Worm (Caenorhabditis elegans) whole organism, young adult: ENCODE measurements around the gene F09E5.12.

Source experiments
- B0019.2 ChIP-seq: fragments of 200-800 bp; sonication (Bioruptor generic); conservative IDR thresholded peaks from 2 replicates; pipeline ENCODE4 v1.3.6; 2022; ENCODE audit warnings: missing genetic modification reagents, missing genetic modification characterization, missing compliant biosample characterization
- B0336.3 ChIP-seq: fragments of 200-800 bp; sonication (Bioruptor generic); IDR thresholded peaks from 2 replicates; pipeline ENCODE4 v1.3.6; 2022; ENCODE audit warnings: missing genetic modification characterization, missing compliant biosample characterization
- D2030.7 ChIP-seq: fragments of 200-800 bp; sonication (Bioruptor generic); IDR thresholded peaks from 2 replicates; pipeline ENCODE4 v1.3.6; 2022; ENCODE audit warnings: missing genetic modification reagents, missing genetic modification characterization, missing compliant biosample characterization
- F10E7.11 ChIP-seq: sonication (generic microtip); optimal IDR thresholded peaks from 2 replicates; lab custom pipeline; 2017; ENCODE audit warnings: mild to moderate bottlenecking, missing genetic modification characterization, moderate library complexity, missing compliant biosample characterization
- F52B5.7 ChIP-seq: sonication (generic microtip); optimal IDR thresholded peaks from 2 replicates; lab custom pipeline; 2016; ENCODE audit warnings: mild to moderate bottlenecking, missing genetic modification characterization, missing compliant biosample characterization
- F57C9.4 ChIP-seq: sonication (generic microtip); optimal IDR thresholded peaks from 2 replicates; lab custom pipeline; 2017; ENCODE audit warnings: mild to moderate bottlenecking, missing genetic modification characterization, missing compliant biosample characterization
- T07F8.4 ChIP-seq: sonication (generic microtip); optimal IDR thresholded peaks from 2 replicates; lab custom pipeline; 2016; ENCODE audit warnings: mild to moderate bottlenecking, missing genetic modification characterization, moderate library complexity, missing compliant biosample characterization
- T26A5.8 ChIP-seq: sonication (generic microtip); optimal IDR thresholded peaks from 2 replicates; lab custom pipeline; 2016; ENCODE audit warnings: missing genetic modification characterization, missing compliant biosample characterization
- Y79H2A.3 ChIP-seq: fragments of 200-800 bp; sonication (Bioruptor generic); conservative IDR thresholded peaks from 2 replicates; pipeline ENCODE4 v1.3.6; 2022; ENCODE audit warnings: missing genetic modification reagents, missing genetic modification characterization, missing compliant biosample characterization
- atf-7 ChIP-seq: sonication (generic microtip); optimal IDR thresholded peaks from 2 replicates; lab custom pipeline; 2017; ENCODE audit warnings: mild to moderate bottlenecking, missing genetic modification characterization, missing compliant biosample characterization
- attf-6 ChIP-seq: fragments of 200-800 bp; sonication (Bioruptor generic); IDR thresholded peaks from 2 replicates; pipeline ENCODE4 v1.3.6; 2022; ENCODE audit warnings: missing genetic modification reagents, missing genetic modification characterization, missing compliant biosample characterization
- bed-2 ChIP-seq: fragments of 200-800 bp; sonication (Bioruptor generic); IDR thresholded peaks from 2 replicates; pipeline ENCODE4 v1.3.6; 2022; ENCODE audit warnings: missing genetic modification reagents, missing genetic modification characterization, missing compliant biosample characterization
- ccch-3 ChIP-seq: fragments of 200-800 bp; sonication (Bioruptor generic); optimal IDR thresholded peaks from 2 replicates; lab custom pipeline; 2018; ENCODE audit warnings: mild to moderate bottlenecking, missing genetic modification characterization, missing compliant biosample characterization
- cebp-1 ChIP-seq, 2 experiments: fragments of 200-800 bp in 1 of 2; sonication (Bioruptor generic) in 1 of 2; sonication (generic microtip) in 1 of 2; IDR thresholded peaks in 1 of 2; optimal IDR thresholded peaks in 1 of 2; 2 replicates each; pipeline versions ENCODE4 v1.3.6 to Lab custom; 2017 to 2022; ENCODE audit warnings: missing compliant biosample characterization in 2 of 2, missing genetic modification characterization in 2 of 2, mild to moderate bottlenecking in 1 of 2, missing genetic modification reagents in 1 of 2, moderate library complexity in 1 of 2
- ceh-40 ChIP-seq: fragments of 200-800 bp; sonication (Bioruptor generic); IDR thresholded peaks from 2 replicates; pipeline ENCODE4 v1.3.6; 2022; ENCODE audit warnings: missing genetic modification characterization, missing compliant biosample characterization
- ceh-58 ChIP-seq: fragments of 200-800 bp; sonication (Bioruptor generic); IDR thresholded peaks from 2 replicates; pipeline ENCODE4 v1.3.6; 2022; ENCODE audit warnings: missing genetic modification characterization, missing compliant biosample characterization
- ceh-79 ChIP-seq: sonication (generic microtip); optimal IDR thresholded peaks from 2 replicates; lab custom pipeline; 2017; ENCODE audit warnings: mild to moderate bottlenecking, missing genetic modification characterization, missing compliant biosample characterization
- chd-7 ChIP-seq: sonication (generic microtip); optimal IDR thresholded peaks from 2 replicates; lab custom pipeline; 2016; ENCODE audit warnings: mild to moderate bottlenecking, missing genetic modification characterization, moderate library complexity, missing compliant biosample characterization
- dpl-1 ChIP-seq: fragments of 150-350 bp; optimal IDR thresholded peaks from 2 replicates; lab custom pipeline; 2014; ENCODE audit warnings: missing biosample characterization, missing genetic modification reagents, missing genetic modification characterization
- egl-44 ChIP-seq: fragments of 200-800 bp; sonication (Bioruptor generic); IDR thresholded peaks from 2 replicates; pipeline ENCODE4 v1.3.6; 2022; ENCODE audit warnings: missing genetic modification reagents, missing genetic modification characterization, missing compliant biosample characterization
- egrh-3 ChIP-seq: fragments of 200-800 bp; sonication (Bioruptor generic); IDR thresholded peaks from 2 replicates; pipeline ENCODE4 v1.3.6; 2022; ENCODE audit warnings: missing genetic modification reagents, missing genetic modification characterization, missing compliant biosample characterization
- him-1 ChIP-seq: sonication (generic microtip); optimal IDR thresholded peaks from 2 replicates; lab custom pipeline; 2016; ENCODE audit warnings: missing genotype, missing genetic modification reagents, missing genetic modification characterization, missing compliant biosample characterization
- hlh-12 ChIP-seq: sonication (generic microtip); optimal IDR thresholded peaks from 2 replicates; lab custom pipeline; 2016; ENCODE audit warnings: missing genetic modification characterization, missing compliant biosample characterization
- hmg-20 ChIP-seq: fragments of 200-800 bp; sonication (Bioruptor generic); IDR thresholded peaks from 2 replicates; pipeline ENCODE4 v1.3.6; 2022; ENCODE audit warnings: missing genetic modification reagents, missing genetic modification characterization, missing compliant biosample characterization
- hsf-1 ChIP-seq: fragments of 200-800 bp; sonication (Bioruptor generic); IDR thresholded peaks from 2 replicates; pipeline ENCODE4 v1.3.6; 2022; ENCODE audit warnings: missing genetic modification reagents, missing genetic modification characterization, missing compliant biosample characterization
- let-607 ChIP-seq, 2 experiments: fragments of 200-800 bp in 1 of 2; sonication (Bioruptor generic) in 1 of 2; sonication (generic microtip) in 1 of 2; optimal IDR thresholded peaks; 2 replicates each; lab custom pipeline; 2016 to 2018; ENCODE audit warnings: mild to moderate bottlenecking in 2 of 2, missing compliant biosample characterization in 2 of 2, missing genetic modification characterization in 2 of 2, moderate library complexity in 2 of 2, missing genotype in 1 of 2
- lin-40 ChIP-seq: sonication (generic microtip); optimal IDR thresholded peaks from 2 replicates; lab custom pipeline; 2016; ENCODE audit warnings: missing genetic modification characterization, mild to moderate bottlenecking, missing compliant biosample characterization, missing genotype, missing genetic modification reagents
- lin-54 ChIP-seq: fragments of 200-800 bp; sonication (Bioruptor generic); optimal IDR thresholded peaks from 2 replicates; lab custom pipeline; 2018; ENCODE audit warnings: mild to moderate bottlenecking, missing genetic modification characterization, missing compliant biosample characterization
- madf-6 ChIP-seq: fragments of 200-800 bp; sonication (Bioruptor generic); IDR thresholded peaks from 2 replicates; pipeline ENCODE4 v1.3.6; 2022; ENCODE audit warnings: missing genetic modification reagents, missing genetic modification characterization, missing compliant biosample characterization
- madf-8 ChIP-seq: fragments of 200-800 bp; sonication (Bioruptor generic); conservative IDR thresholded peaks from 2 replicates; pipeline ENCODE4 v1.3.6; 2022; ENCODE audit warnings: missing genetic modification reagents, missing genetic modification characterization, missing compliant biosample characterization
- mel-28 ChIP-seq: sonication (generic microtip); optimal IDR thresholded peaks from 2 replicates; lab custom pipeline; 2016; ENCODE audit warnings: borderline replicate concordance, mild to moderate bottlenecking, missing genetic modification characterization, missing compliant biosample characterization
- nfya-2 ChIP-seq: fragments of 200-800 bp; sonication (Bioruptor generic); IDR thresholded peaks from 2 replicates; pipeline ENCODE4 v1.3.6; 2022; ENCODE audit warnings: missing genetic modification reagents, missing genetic modification characterization, missing compliant biosample characterization
- nhr-90 ChIP-seq: sonication (generic microtip); optimal IDR thresholded peaks from 2 replicates; lab custom pipeline; 2016; ENCODE audit warnings: missing genotype, mild to moderate bottlenecking, missing genetic modification characterization, missing compliant biosample characterization
- pbrm-1 ChIP-seq: fragments of 200-800 bp; sonication (Bioruptor generic); IDR thresholded peaks from 2 replicates; pipeline ENCODE4 v1.3.6; 2022; ENCODE audit warnings: missing genetic modification reagents, missing genetic modification characterization, missing compliant biosample characterization
- pha-4 ChIP-seq: fragments of 150-350 bp; sonication (generic microtip); optimal IDR thresholded peaks from 2 replicates; lab custom pipeline; 2014; ENCODE audit warnings: missing biosample characterization, missing genetic modification reagents, missing genetic modification characterization
- rpc-1 ChIP-seq, 2 experiments: fragments of 150-350 bp in 1 of 2; sonication (generic microtip) in 1 of 2; optimal IDR thresholded peaks; 2 replicates each; lab custom pipeline; 2014 to 2018; ENCODE audit warnings: missing biosample characterization in 1 of 2, missing genetic modification characterization in 1 of 2, missing genetic modification reagents in 1 of 2, missing genotype in 1 of 2
- snpc-1.1 ChIP-seq: sonication (generic microtip); optimal IDR thresholded peaks from 2 replicates; lab custom pipeline; 2017; ENCODE audit warnings: missing genetic modification characterization, mild to moderate bottlenecking, missing compliant biosample characterization, antibody characterized with exemption, moderate library complexity, missing genotype, missing genetic modification reagents; ENCODE audit not compliant: insufficient read depth
- snpc-3.4 ChIP-seq: sonication (generic microtip); optimal IDR thresholded peaks from 2 replicates; lab custom pipeline; 2017; ENCODE audit warnings: missing genetic modification characterization, mild to moderate bottlenecking, missing compliant biosample characterization, antibody characterized with exemption, moderate library complexity, missing genotype, missing genetic modification reagents
- snpc-4 ChIP-seq, 5 experiments: fragments of 150-350 bp in 1 of 5; sonication (generic microtip) in 4 of 5; optimal IDR thresholded peaks; 2 replicates each; lab custom pipeline; 2014 to 2018; ENCODE audit warnings: missing genetic modification characterization in 5 of 5, missing biosample characterization in 3 of 5, antibody characterized with exemption in 2 of 5, mild to moderate bottlenecking in 2 of 5, missing compliant biosample characterization in 2 of 5, missing genotype in 2 of 5, moderate library complexity in 2 of 5, missing genetic modification reagents in 1 of 5
- tbp1 ChIP-seq: fragments of 200-800 bp; sonication (Bioruptor generic); optimal IDR thresholded peaks from 2 replicates; lab custom pipeline; 2018; ENCODE audit warnings: mild to moderate bottlenecking, missing genetic modification characterization, missing compliant biosample characterization
- unc-130 ChIP-seq: sonication (generic microtip); optimal IDR thresholded peaks from 2 replicates; lab custom pipeline; 2016; ENCODE audit warnings: missing genetic modification reagents, missing genetic modification characterization, missing compliant biosample characterization
- zim-3 ChIP-seq: sonication (generic microtip); optimal IDR thresholded peaks from 2 replicates; lab custom pipeline; 2017; ENCODE audit warnings: mild to moderate bottlenecking, missing genetic modification characterization, moderate library complexity, missing compliant biosample characterization
- ztf-26 ChIP-seq: sonication (generic microtip); optimal IDR thresholded peaks from 2 replicates; lab custom pipeline; 2017; ENCODE audit warnings: missing genetic modification characterization, missing compliant biosample characterization
- ztf-28 ChIP-seq: fragments of 200-800 bp; sonication (Bioruptor generic); IDR thresholded peaks from 2 replicates; pipeline ENCODE4 v1.3.6; 2022; ENCODE audit warnings: missing genetic modification reagents, missing genetic modification characterization, missing compliant biosample characterization
- ztf-3 ChIP-seq: fragments of 200-800 bp; sonication (Bioruptor generic); optimal IDR thresholded peaks from 2 replicates; lab custom pipeline; 2018; ENCODE audit warnings: mild to moderate bottlenecking, missing genetic modification characterization, missing compliant biosample characterization
- ztf-6 ChIP-seq: fragments of 200-800 bp; sonication (Bioruptor generic); IDR thresholded peaks from 2 replicates; pipeline ENCODE4 v1.3.6; 2022; ENCODE audit warnings: missing genetic modification reagents, missing genetic modification characterization, missing compliant biosample characterization

The F09E5.12 gene

DNA sequence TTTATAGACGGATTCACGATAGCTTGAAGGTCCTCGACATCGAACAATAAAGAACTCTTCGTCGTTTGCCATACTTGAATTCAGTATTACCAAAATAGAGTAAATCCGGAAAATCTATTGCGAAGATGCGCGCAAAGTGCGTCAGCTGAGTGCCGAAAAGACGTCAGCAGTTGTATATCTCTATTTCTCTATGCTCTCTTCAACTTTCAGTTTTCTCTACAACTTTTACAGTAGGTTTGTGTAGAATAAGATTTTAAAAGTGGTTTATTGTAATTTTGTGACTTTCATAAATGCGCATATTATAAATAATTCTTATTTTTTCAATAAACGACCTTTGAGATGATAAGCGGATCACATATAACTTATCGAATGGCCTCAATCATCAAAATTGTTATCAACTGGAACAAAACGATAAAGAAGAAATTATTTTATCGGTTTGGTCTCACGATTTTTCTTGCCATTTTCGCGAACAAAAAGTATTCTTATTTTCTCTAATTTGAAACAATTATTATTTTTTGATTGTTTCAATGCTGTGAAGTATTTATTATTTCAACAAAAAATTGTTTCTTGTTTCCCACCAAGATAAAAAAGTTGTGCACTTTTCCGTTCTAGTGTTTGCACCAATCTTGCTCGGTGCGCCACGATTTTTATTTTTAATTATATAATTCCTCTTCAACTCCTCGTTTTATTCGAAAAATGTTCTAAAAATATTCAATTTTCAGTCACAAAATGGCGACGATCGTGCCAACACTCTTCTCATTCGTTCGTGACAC lies 2.9 kb upstream of the F09E5.12 start, which contains the start of the genes agt-2 and F09E5.3 (continued):
- TF ChIP-seq cebp-1 (GFP tag; IDR thresholded peaks at IDR 0.05; lab: Robert Waterston, UW) (no peak), cebp-1 (tag; optimal IDR thresholded peaks at IDR 0.05; lab: Kevin White, UChicago) (peak; percentile 84), atf-7 (tag; lab: Kevin White, UChicago) (peak; percentile 35), hlh-12 (tag; lab: Kevin White, UChicago) (no peak), let-607 (tag; optimal IDR thresholded peaks at IDR 0.05; lab: Kevin White, UChicago) (peak; percentile 30 to 51), lin-54 (GFP tag; lab: Kevin White, UChicago) (peak; percentile 87), tbp1 (GFP tag; lab: Kevin White, UChicago) (peak; percentile 61), egrh-3 (GFP tag; lab: Robert Waterston, UW) (no peak), snpc-1.1 (tag; lab: Kevin White, UChicago) (peak; percentile 7), F57C9.4 (tag; lab: Kevin White, UChicago) (no peak), pha-4 (tag; lab: Kevin White, UChicago) (peak; percentile 61), mel-28 (tag; lab: Kevin White, UChicago) (no peak), B0336.3 (GFP tag; lab: Robert Waterston, UW) (peak; percentile 52; the same call in 1 of the 2 replicates), ztf-26 (peak; percentile 58), nfya-2 (GFP tag; lab: Robert Waterston, UW) (no peak), madf-6 (peak; percentile 82), ztf-3 (GFP tag; lab: Kevin White, UChicago) (no peak), ceh-79 (tag; lab: Kevin White, UChicago) (no peak), unc-130 (GFP tag; lab: Kevin White, UChicago) (no peak), ceh-40 (GFP tag; lab: Robert Waterston, UW) (no peak), madf-8 (GFP tag; lab: Robert Waterston, UW) (no peak; the same call in 1 of the 2 replicates), pbrm-1 (peak; percentile 86), dpl-1 (GFP tag; lab: Kevin White, UChicago) (peak; percentile 45), ztf-28 (no peak), F10E7.11 (no peak), ztf-6 (GFP tag; lab: Robert Waterston, UW) (no peak), F52B5.7 (tag; lab: Kevin White, UChicago) (no peak), hsf-1 (GFP tag; lab: Robert Waterston, UW) (no peak), T26A5.8 (tag; lab: Kevin White, UChicago) (no peak), Y79H2A.3 (no peak), T07F8.4 (tag; lab: Kevin White, UChicago) (no peak), hmg-20 (GFP tag; lab: Robert Waterston, UW) (peak; percentile 50; the same call in 1 of the 2 replicates), nhr-90 (tag; lab: Kevin White, UChicago) (no peak), lin-40 (peak; percentile 92), chd-7 (tag; lab: Kevin White, UChicago) (peak; percentile 15), B0019.2 (no peak), D2030.7 (GFP tag; lab: Robert Waterston, UW) (0 out of 2 replicates have a peak, but pooled peaks have one; percentile 55), zim-3 (no peak), egl-44 (GFP tag; lab: Robert Waterston, UW) (no peak), attf-6 (no peak), snpc-3.4 (no peak), him-1 (tag; lab: Kevin White, UChicago) (no peak), ceh-58 (GFP tag; lab: Robert Waterston, UW) (no peak), bed-2 (GFP tag; lab: Robert Waterston, UW) (no peak), ccch-3 (no peak), snpc-4 (GFP tag; optimal IDR thresholded peaks at IDR 0.05; lab: Kevin White, UChicago) (no peak), snpc-4 (tag; optimal IDR thresholded peaks at IDR 0.05; lab: Kevin White, UChicago) (peak; percentile 5 to 72 (median 52)), rpc-1 (optimal IDR thresholded peaks at IDR 0.05; lab: Kevin White, UChicago) (no peak), rpc-1 (tag; optimal IDR thresholded peaks at IDR 0.05; lab: Kevin White, UChicago) (no peak)
